Fruit fly (Drosophila melanogaster) whole organism, wandering third instar larva: ENCODE measurements around the gene CG13455.

ENCODE experiments used
- Abd-B ChIP-seq: fragments of >200 bp; optimal IDR thresholded peaks from 2 replicates; lab custom pipeline; 2017; ENCODE audit warnings: missing biosample characterization, missing genetic modification characterization
- Dif ChIP-seq: fragments of 200-275, 200-300 bp; sonication (Bioruptor generic); optimal IDR thresholded peaks from 2 replicates; lab custom pipeline; 2018; ENCODE audit warnings: missing biosample characterization, missing genetic modification characterization; ENCODE audit not compliant: partially characterized antibody
- GATAd ChIP-seq: sonication (Bioruptor generic); optimal IDR thresholded peaks from 2 replicates; lab custom pipeline; 2016; ENCODE audit warnings: missing biosample characterization, missing genetic modification characterization
- Hnf4 ChIP-seq: fragments of 200-800 bp; sonication (Bioruptor generic); optimal IDR thresholded peaks from 2 replicates; lab custom pipeline; 2016; ENCODE audit warnings: missing biosample characterization, mild to moderate bottlenecking, missing genetic modification characterization
- Hr78 ChIP-seq: fragments of >200 bp; optimal IDR thresholded peaks from 2 replicates; lab custom pipeline; 2017; ENCODE audit warnings: missing biosample characterization, missing genetic modification characterization
- Jra ChIP-seq: sonication (Bioruptor generic); optimal IDR thresholded peaks from 2 replicates; lab custom pipeline; 2016; ENCODE audit warnings: missing biosample characterization, missing genetic modification characterization
- Sp1 ChIP-seq: fragments of 200-800 bp; sonication (Bioruptor generic); optimal IDR thresholded peaks from 3 replicates; lab custom pipeline; 2019; ENCODE audit warnings: missing biosample characterization, mild to moderate bottlenecking, missing genetic modification characterization, moderate library complexity
- brk ChIP-seq: fragments of 200-800 bp; sonication (Bioruptor generic); optimal IDR thresholded peaks from 2 replicates; lab custom pipeline; 2016; ENCODE audit warnings: missing biosample characterization, mild to moderate bottlenecking, missing genetic modification characterization
- fru ChIP-seq: fragments of 200-800 bp; sonication (Bioruptor generic); optimal IDR thresholded peaks from 3 replicates; lab custom pipeline; 2016; ENCODE audit warnings: missing biosample characterization, mild to moderate bottlenecking, missing genetic modification characterization
- pan ChIP-seq: fragments of >200 bp; optimal IDR thresholded peaks from 2 replicates; lab custom pipeline; 2017
- psq ChIP-seq: fragments of 200-800 bp; sonication (Bioruptor generic); optimal IDR thresholded peaks from 3 replicates; lab custom pipeline; 2017; ENCODE audit warnings: missing biosample characterization, mild to moderate bottlenecking, missing genetic modification characterization, moderate library complexity
- sage ChIP-seq: fragments of 200-800 bp; sonication (Bioruptor generic); optimal IDR thresholded peaks from 2 replicates; lab custom pipeline; 2016; ENCODE audit warnings: missing biosample characterization, mild to moderate bottlenecking, missing genetic modification characterization
- sv ChIP-seq: fragments of 200-800 bp; sonication (Bioruptor generic); optimal IDR thresholded peaks from 3 replicates; lab custom pipeline; 2016; ENCODE audit warnings: missing biosample characterization, missing genetic modification characterization
- usp ChIP-seq: fragments of >200 bp; optimal IDR thresholded peaks from 2 replicates; lab custom pipeline; 2017; ENCODE audit warnings: missing biosample characterization, missing genetic modification characterization

DNA sequence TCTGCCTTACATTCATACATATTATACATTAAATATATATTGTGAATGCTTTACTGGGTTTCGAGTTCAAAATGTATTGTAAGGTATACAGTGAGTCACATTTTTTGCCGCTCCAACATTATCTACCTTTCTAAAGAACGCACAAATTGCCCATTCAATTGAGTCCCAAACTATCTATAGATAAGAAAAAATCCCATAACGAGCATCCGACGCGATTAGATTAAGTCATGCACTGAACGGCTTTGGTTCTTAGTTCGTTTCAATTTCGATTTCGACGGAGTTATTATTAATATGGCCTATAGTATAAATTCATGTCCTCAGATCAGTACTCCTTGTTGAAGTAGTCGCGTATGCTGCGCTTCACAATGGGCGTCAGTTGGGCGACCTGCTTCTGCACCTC is 21.1 kb downstream of the CG13455 start:
- TF ChIP-seq usp (GFP tag; lab: Kevin White, UChicago) (no peak), psq (GFP tag; lab: Kevin White, UChicago) (no peak), Dif (no peak), sv (no peak), sage (no peak), pan (no peak), Abd-B (GFP tag; lab: Kevin White, UChicago) (no peak), Sp1 (GFP tag; lab: Kevin White, UChicago) (no peak), Hnf4 (GFP tag; lab: Kevin White, UChicago) (no peak), Hr78 (GFP tag; lab: Kevin White, UChicago) (no peak), GATAd (GFP tag; lab: Kevin White, UChicago) (no peak), brk (no peak), fru (no peak), Jra (GFP tag; lab: Kevin White, UChicago) (no peak)
